Worm (Caenorhabditis elegans): ENCODE results near the gene srbc-65.
"Not testable (repeated sequence)": the region's sequence is repeated elsewhere in the genome, so short reads cannot be mapped to it uniquely, and the experiment has no call there.

Gene srbc-65

DNA sequence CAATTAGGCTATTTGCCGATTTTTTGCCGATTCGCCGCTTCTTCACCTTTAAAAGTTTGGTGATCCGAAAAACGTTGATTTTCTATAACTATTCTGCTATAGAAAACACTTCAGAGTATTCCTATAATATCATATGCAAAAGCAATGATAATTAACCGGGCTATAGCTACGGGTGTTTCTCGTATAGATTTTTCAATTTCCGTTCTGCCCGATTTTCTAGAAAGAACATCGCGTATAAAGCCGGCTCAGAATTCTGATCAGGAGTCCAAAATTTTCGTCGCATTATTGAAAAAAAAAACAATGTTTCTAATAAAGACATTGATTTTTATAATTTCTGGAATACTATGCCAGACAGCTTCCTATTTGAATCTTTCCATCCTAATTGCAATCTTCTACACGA lies at the start of gene srbc-65:
Gene srbc-65 (plus strand): TSS at position 301 of the 400 bp plus-strand sequence.
- TF ChIP-seq ets-7 (tag; optimal IDR thresholded peaks at IDR 0.05) (no peak), hmg-4 (GFP tag; optimal IDR thresholded peaks at IDR 0.05) (no peak), sea-1 (GFP tag; conservative IDR thresholded peaks at IDR 0.05) (no peak), scrt-1 (GFP tag; IDR thresholded peaks at IDR 0.05) (no peak), ceh-36 (tag; optimal IDR thresholded peaks at IDR 0.05) (no peak), hmbx-1 (tag; optimal IDR thresholded peaks at IDR 0.05) (no peak), tbx-37 (GFP tag; conservative IDR thresholded peaks at IDR 0.05) (no peak), B0310.2 (tag; optimal IDR thresholded peaks at IDR 0.05) (no peak), pes-1 (GFP tag; IDR thresholded peaks at IDR 0.05) (no peak), hnd-1 (tag; optimal IDR thresholded peaks at IDR 0.05) (no peak), aly-1 (tag; optimal IDR thresholded peaks at IDR 0.05) (no peak), tbx-11 (GFP tag; IDR thresholded peaks at IDR 0.05) (no peak), ama-1 (optimal IDR thresholded peaks at IDR 0.05) (no peak), flt-1 (GFP tag; IDR thresholded peaks at IDR 0.05) (no peak), ceh-13 (GFP tag; optimal IDR thresholded peaks at IDR 0.05) (no peak), F13C5.2 (tag; optimal IDR thresholded peaks at IDR 0.05) (no peak)

DNA sequence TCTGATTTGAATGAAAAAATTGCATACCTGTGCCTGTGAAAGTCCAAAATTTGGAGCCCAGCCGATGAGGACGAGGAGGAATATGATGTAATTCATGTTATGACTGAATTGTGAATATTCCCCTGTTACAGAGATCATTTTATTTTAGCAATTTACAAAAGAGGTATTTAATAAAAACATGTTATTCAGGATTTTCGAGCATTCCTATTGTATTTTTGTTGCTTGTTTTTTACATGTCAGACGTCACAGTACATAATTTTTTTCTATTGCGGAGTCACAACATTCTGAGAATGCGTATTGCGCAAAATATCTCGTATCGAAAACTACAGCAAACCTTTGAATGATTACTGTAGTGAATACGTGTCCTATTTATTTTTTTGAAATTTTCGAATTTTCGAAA lies 47.6 kb upstream of the srbc-65 start, which contains the start of gene F36D3.14:
Gene F36D3.14 (minus strand): TSS at position 101 of the 400 bp plus-strand sequence.
- TF ChIP-seq ceh-13 (GFP tag; optimal IDR thresholded peaks at IDR 0.05) (no peak), sea-1 (GFP tag; conservative IDR thresholded peaks at IDR 0.05) (no peak), ets-7 (tag; optimal IDR thresholded peaks at IDR 0.05) (no peak), B0310.2 (tag; optimal IDR thresholded peaks at IDR 0.05) (no peak), flt-1 (GFP tag; IDR thresholded peaks at IDR 0.05) (no peak), scrt-1 (GFP tag; IDR thresholded peaks at IDR 0.05) (no peak), tbx-11 (GFP tag; IDR thresholded peaks at IDR 0.05) (no peak), hmbx-1 (tag; optimal IDR thresholded peaks at IDR 0.05) (no peak), hnd-1 (tag; optimal IDR thresholded peaks at IDR 0.05) (no peak), ceh-36 (tag; optimal IDR thresholded peaks at IDR 0.05) (no peak), tbx-37 (GFP tag; conservative IDR thresholded peaks at IDR 0.05) (no peak), ama-1 (optimal IDR thresholded peaks at IDR 0.05) (no peak)

DNA sequence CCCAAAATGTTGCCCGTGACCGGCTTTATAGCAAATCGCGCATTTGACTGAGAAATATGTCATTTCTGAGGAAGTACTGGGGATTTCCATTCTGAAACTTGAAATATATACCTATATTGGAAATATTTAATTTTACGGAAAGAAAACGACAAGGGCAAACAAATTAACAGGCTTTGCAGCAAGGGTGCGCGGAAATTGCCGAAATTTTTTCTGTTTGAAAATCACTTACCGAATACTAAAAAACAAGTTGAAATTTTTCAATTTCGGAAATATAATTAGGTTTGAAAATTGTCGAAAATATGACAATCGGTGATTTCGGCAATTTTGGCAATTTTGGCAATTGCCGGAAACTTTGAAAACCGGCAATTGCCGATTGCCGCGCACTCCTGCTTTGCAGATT lies 45.0 kb upstream of the srbc-65 start, which contains the start of gene nhr-54:
Gene nhr-54 (minus strand): TSS at position 101 of the 400 bp plus-strand sequence.
- TF ChIP-seq tra-4 (tag; optimal IDR thresholded peaks at IDR 0.05) (no peak), scrt-1 (GFP tag; IDR thresholded peaks at IDR 0.05) (no peak), pes-1 (GFP tag; IDR thresholded peaks at IDR 0.05) (no peak), F13C5.2 (tag; optimal IDR thresholded peaks at IDR 0.05) (no peak)

DNA sequence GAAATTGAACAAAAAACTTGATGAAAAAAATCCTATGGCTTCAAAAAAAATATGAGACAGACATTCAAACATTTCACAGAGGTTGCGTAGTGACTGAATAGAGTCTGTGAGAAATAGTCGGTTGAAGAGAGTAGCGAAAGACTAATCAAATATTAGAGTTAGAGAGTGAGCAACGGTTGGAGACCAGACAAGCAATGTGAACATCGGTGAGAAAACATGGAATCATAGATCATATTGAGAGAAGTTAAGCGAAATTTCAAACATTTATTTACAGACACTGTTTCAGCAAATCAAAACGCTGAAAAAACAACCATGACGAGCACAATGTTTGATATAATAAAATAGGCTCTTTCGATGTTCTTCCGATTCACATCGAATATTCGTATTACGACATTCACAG lies 44.1 kb upstream of the srbc-65 start:
- no peak for TF ChIP-seq hmbx-1 (tag; optimal IDR thresholded peaks at IDR 0.05)
- TF ChIP-seq tra-4 (tag; optimal IDR thresholded peaks at IDR 0.05) = no peak
- no peak for TF ChIP-seq ama-1 (optimal IDR thresholded peaks at IDR 0.05)
- TF ChIP-seq B0310.2 (tag; optimal IDR thresholded peaks at IDR 0.05) = no peak
- TF ChIP-seq tbx-11 (GFP tag; IDR thresholded peaks at IDR 0.05) = no peak
- no peak for TF ChIP-seq ceh-13 (GFP tag; optimal IDR thresholded peaks at IDR 0.05)

DNA sequence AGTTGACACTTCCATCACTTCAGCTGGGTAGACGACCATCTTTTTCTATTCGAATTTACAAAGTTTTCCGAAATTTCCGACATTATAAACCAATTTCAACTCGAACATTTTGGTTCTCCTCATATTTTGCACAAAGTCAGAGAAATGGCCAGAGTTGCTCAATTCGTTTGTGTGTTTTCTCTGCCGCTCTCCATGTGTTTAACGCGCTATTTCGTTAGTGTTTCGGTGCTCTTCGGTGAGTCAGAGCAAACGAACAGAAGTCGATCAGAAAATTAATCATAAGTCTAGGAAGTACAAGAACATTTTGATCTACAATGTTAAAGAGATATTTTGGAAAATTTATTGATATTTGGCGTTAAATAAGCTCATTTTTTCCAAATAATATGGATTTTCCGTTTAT lies 42.1 kb upstream of the srbc-65 start, which contains the start of gene srr-3:
Gene srr-3 (minus strand): TSS at position 101 of the 400 bp plus-strand sequence.
- TF ChIP-seq hmg-4 (GFP tag; optimal IDR thresholded peaks at IDR 0.05) (no peak), F13C5.2 (tag; optimal IDR thresholded peaks at IDR 0.05) (no peak)

DNA sequence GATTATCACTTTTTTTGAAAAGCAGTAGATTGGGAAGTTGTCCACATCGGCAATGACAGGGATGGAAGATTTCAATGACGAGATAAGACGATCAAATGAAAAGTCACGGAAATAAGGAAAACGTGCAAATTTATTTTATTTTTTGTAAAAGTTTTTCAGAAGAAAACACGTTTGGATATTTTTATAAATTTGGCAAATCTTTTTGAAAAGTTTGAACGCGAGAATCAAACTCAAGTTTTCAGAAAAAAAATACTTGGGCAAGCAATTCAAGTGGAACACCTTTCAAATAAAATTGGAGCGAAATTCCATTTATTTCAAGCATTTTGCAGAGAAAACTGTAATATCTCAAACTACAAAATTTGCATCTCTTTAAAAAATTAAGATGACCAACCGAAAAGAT lies 35.6 kb upstream of the srbc-65 start, which contains the start of gene F36D3.5:
Gene F36D3.5 (minus strand): TSS at position 101 of the 400 bp plus-strand sequence.
- TF ChIP-seq ceh-13 (GFP tag; optimal IDR thresholded peaks at IDR 0.05); hmg-4 (GFP tag; optimal IDR thresholded peaks at IDR 0.05); scrt-1 (GFP tag; IDR thresholded peaks at IDR 0.05): not testable (repeated sequence)

DNA sequence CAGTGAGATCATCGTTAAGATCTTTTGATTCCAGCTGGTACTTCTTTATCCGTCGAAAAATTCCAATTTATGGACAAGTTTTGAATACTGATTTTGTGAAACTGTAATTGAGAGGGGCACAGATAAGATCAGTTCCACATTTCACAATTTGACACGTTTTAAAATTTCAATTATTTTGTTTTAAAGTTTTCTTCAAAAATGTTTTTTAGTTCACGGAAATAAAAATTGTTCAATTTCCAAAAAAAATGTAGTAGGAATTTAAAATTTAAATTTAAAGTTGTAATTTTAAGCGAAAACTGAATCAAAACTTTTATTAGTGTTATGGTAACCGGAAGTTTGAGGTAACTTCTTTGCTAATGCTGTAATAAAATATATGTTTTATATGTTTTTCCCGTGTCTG lies 33.2 kb upstream of the srbc-65 start, which contains the start of gene F36D3.4:
Gene F36D3.4 (minus strand): TSS at position 101 of the 400 bp plus-strand sequence.
- TF ChIP-seq hmg-4 (GFP tag; optimal IDR thresholded peaks at IDR 0.05) = no peak
- no peak for TF ChIP-seq hnd-1 (tag; optimal IDR thresholded peaks at IDR 0.05)
- no peak for TF ChIP-seq ceh-36 (tag; optimal IDR thresholded peaks at IDR 0.05)
- TF ChIP-seq ama-1 (optimal IDR thresholded peaks at IDR 0.05) = no peak
- TF ChIP-seq tra-4 (tag; optimal IDR thresholded peaks at IDR 0.05) = no peak
- TF ChIP-seq pes-1 (GFP tag; IDR thresholded peaks at IDR 0.05) = no peak
- no peak for TF ChIP-seq tbx-11 (GFP tag; IDR thresholded peaks at IDR 0.05)
- TF ChIP-seq hmbx-1 (tag; optimal IDR thresholded peaks at IDR 0.05) = no peak
- TF ChIP-seq B0310.2 (tag; optimal IDR thresholded peaks at IDR 0.05) = no peak
- no peak for TF ChIP-seq flt-1 (GFP tag; IDR thresholded peaks at IDR 0.05)
- no peak for TF ChIP-seq F13C5.2 (tag; optimal IDR thresholded peaks at IDR 0.05)
- TF ChIP-seq sea-1 (GFP tag; conservative IDR thresholded peaks at IDR 0.05) = no peak
- TF ChIP-seq ets-7 (tag; optimal IDR thresholded peaks at IDR 0.05) = no peak
- TF ChIP-seq tbx-37 (GFP tag; conservative IDR thresholded peaks at IDR 0.05) = no peak
- TF ChIP-seq ceh-13 (GFP tag; optimal IDR thresholded peaks at IDR 0.05) = no peak

DNA sequence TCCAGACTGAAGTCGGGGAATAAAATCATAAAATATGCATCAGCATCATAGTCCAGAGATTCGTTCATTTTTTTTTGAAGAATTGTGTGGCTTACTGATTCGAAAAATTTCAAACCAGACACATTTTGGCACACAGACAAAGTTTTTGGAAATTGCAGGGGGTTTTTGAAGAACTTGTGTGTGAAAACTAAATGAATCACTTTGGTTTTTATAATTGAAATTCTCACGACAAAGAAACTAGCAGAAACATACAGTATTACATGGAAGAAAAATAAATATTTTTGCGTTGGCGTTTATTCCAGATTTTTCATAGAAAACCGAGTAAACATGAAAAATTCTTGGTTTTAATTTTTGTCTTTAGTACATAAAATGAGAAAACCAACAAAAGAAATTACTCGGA lies 28.5 kb upstream of the srbc-65 start, which contains the start of gene srw-34:
Gene srw-34 (minus strand): TSS at position 101 of the 400 bp plus-strand sequence.
- TF ChIP-seq ceh-36 (tag; optimal IDR thresholded peaks at IDR 0.05) (no peak), ama-1 (optimal IDR thresholded peaks at IDR 0.05) (no peak), tbx-11 (GFP tag; IDR thresholded peaks at IDR 0.05) (no peak), tra-4 (tag; optimal IDR thresholded peaks at IDR 0.05) (no peak), ceh-13 (GFP tag; optimal IDR thresholded peaks at IDR 0.05) (no peak), scrt-1 (GFP tag; IDR thresholded peaks at IDR 0.05) (no peak), ets-7 (tag; optimal IDR thresholded peaks at IDR 0.05) (no peak), flt-1 (GFP tag; IDR thresholded peaks at IDR 0.05) (no peak), hmg-4 (GFP tag; optimal IDR thresholded peaks at IDR 0.05) (no peak), hmbx-1 (tag; optimal IDR thresholded peaks at IDR 0.05) (no peak), B0310.2 (tag; optimal IDR thresholded peaks at IDR 0.05) (no peak), hnd-1 (tag; optimal IDR thresholded peaks at IDR 0.05) (no peak), pes-1 (GFP tag; IDR thresholded peaks at IDR 0.05) (no peak), sea-1 (GFP tag; conservative IDR thresholded peaks at IDR 0.05) (no peak), aly-1 (tag; optimal IDR thresholded peaks at IDR 0.05) (no peak), F13C5.2 (tag; optimal IDR thresholded peaks at IDR 0.05) (no peak)

All from whole organism, early embryonic.